Worm (Caenorhabditis elegans): Measurements from ENCODE around the gene F36G3.1.

- TF ChIP-seq him-1 (tag; optimal IDR thresholded peaks at IDR 0.05) (no peak), dao-5 (tag; optimal IDR thresholded peaks at IDR 0.05) (no peak), W03F9.2 (tag; optimal IDR thresholded peaks at IDR 0.05) (no peak)
Observed at ce11 chrX:9804735-9805134, 15.7 kb upstream of the F36G3.1 start.

Measured in whole organism, L4/young adult.